Worm (Caenorhabditis elegans) whole organism, L2 larva: Measurements from ENCODE around the gene aqp-4.
A peak's percentile ranks its signal among the peaks of the same experiment; 100 is the strongest.

ENCODE experiments used
- C34F6.9 ChIP-seq: fragments of 150-350 bp; optimal IDR thresholded peaks from 2 replicates; lab custom pipeline; 2014; ENCODE audit warnings: missing biosample characterization, missing genetic modification characterization
- F13H6.1 ChIP-seq: sonication (generic microtip); optimal IDR thresholded peaks from 2 replicates; lab custom pipeline; 2016; ENCODE audit warnings: missing genetic modification characterization, missing compliant biosample characterization
- R02D3.7 ChIP-seq: fragments of 150-350 bp; optimal IDR thresholded peaks from 2 replicates; lab custom pipeline; 2014; ENCODE audit warnings: missing biosample characterization, missing genetic modification characterization
- Y55F3AM.14 ChIP-seq: fragments of 200-800 bp; sonication (Bioruptor generic); optimal IDR thresholded peaks from 2 replicates; lab custom pipeline; 2018; ENCODE audit warnings: mild to moderate bottlenecking, missing genetic modification characterization, missing compliant biosample characterization
- ZK546.5 ChIP-seq: sonication (generic microtip); optimal IDR thresholded peaks from 2 replicates; lab custom pipeline; 2017; ENCODE audit warnings: missing biosample characterization, missing genetic modification characterization
- aly-2 ChIP-seq: fragments of 150-350 bp; optimal IDR thresholded peaks from 2 replicates; lab custom pipeline; 2014; ENCODE audit warnings: missing biosample characterization, missing genetic modification characterization
- ceh-16 ChIP-seq: fragments of 150-350 bp; optimal IDR thresholded peaks from 2 replicates; lab custom pipeline; 2014; ENCODE audit warnings: missing biosample characterization, missing genetic modification characterization
- ceh-82 ChIP-seq: fragments of 150-350 bp; optimal IDR thresholded peaks from 2 replicates; lab custom pipeline; 2014; ENCODE audit warnings: missing biosample characterization, missing genetic modification characterization
- crh-2 ChIP-seq: sonication (generic microtip); optimal IDR thresholded peaks from 2 replicates; lab custom pipeline; 2017; ENCODE audit warnings: missing biosample characterization, missing genetic modification characterization
- egl-27 ChIP-seq: sonication (generic microtip); optimal IDR thresholded peaks from 3 replicates; lab custom pipeline; 2017; ENCODE audit warnings: missing biosample characterization, missing genetic modification reagents, missing genetic modification characterization
- elt-1 ChIP-seq: fragments of 150-350 bp; optimal IDR thresholded peaks from 2 replicates; lab custom pipeline; 2014; ENCODE audit warnings: missing biosample characterization, missing genetic modification characterization
- elt-3 ChIP-seq: sonication (generic microtip); optimal IDR thresholded peaks from 2 replicates; lab custom pipeline; 2017; ENCODE audit warnings: missing biosample characterization, missing genetic modification characterization
- fos-1 ChIP-seq: fragments of 150-350 bp; optimal IDR thresholded peaks from 2 replicates; lab custom pipeline; 2014; ENCODE audit warnings: missing biosample characterization, missing genetic modification characterization
- lin-13 ChIP-seq: fragments of 150-350 bp; optimal IDR thresholded peaks from 2 replicates; lab custom pipeline; 2014; ENCODE audit warnings: missing biosample characterization, missing genetic modification reagents, missing genetic modification characterization
- lin-39 ChIP-seq: fragments of 150-350 bp; optimal IDR thresholded peaks from 2 replicates; lab custom pipeline; 2014; ENCODE audit warnings: missing biosample characterization, missing genetic modification reagents, missing genetic modification characterization
- mab-5 ChIP-seq: fragments of 150-350 bp; optimal IDR thresholded peaks from 2 replicates; lab custom pipeline; 2014; ENCODE audit warnings: missing biosample characterization, missing genetic modification characterization
- mbf-1 ChIP-seq: sonication (generic microtip); optimal IDR thresholded peaks from 2 replicates; lab custom pipeline; 2017; ENCODE audit warnings: missing biosample characterization, missing genetic modification characterization
- mdl-1 ChIP-seq, 2 experiments: fragments of 150-350 bp in 1 of 2; sonication (generic microtip) in 1 of 2; optimal IDR thresholded peaks; 2 replicates each; lab custom pipeline; 2017; ENCODE audit warnings: missing biosample characterization in 2 of 2, missing genetic modification characterization in 2 of 2
- nhr-10 ChIP-seq: sonication (generic microtip); optimal IDR thresholded peaks from 2 replicates; lab custom pipeline; 2017; ENCODE audit warnings: missing biosample characterization, missing genetic modification characterization
- nhr-11 ChIP-seq: fragments of 150-350 bp; optimal IDR thresholded peaks from 2 replicates; lab custom pipeline; 2014; ENCODE audit warnings: missing biosample characterization, missing genetic modification characterization
- nhr-12 ChIP-seq: fragments of 150-350 bp; optimal IDR thresholded peaks from 2 replicates; lab custom pipeline; 2014; ENCODE audit warnings: missing biosample characterization, missing genetic modification characterization
- nhr-129 ChIP-seq: fragments of 150-350 bp; optimal IDR thresholded peaks from 2 replicates; lab custom pipeline; 2014; ENCODE audit warnings: missing biosample characterization, missing genetic modification characterization
- nhr-21 ChIP-seq: fragments of 150-350 bp; optimal IDR thresholded peaks from 2 replicates; lab custom pipeline; 2014; ENCODE audit warnings: missing biosample characterization, missing genetic modification characterization
- nhr-23 ChIP-seq: fragments of 150-350 bp; optimal IDR thresholded peaks from 2 replicates; lab custom pipeline; 2014; ENCODE audit warnings: missing biosample characterization, missing genetic modification reagents, missing genetic modification characterization
- nhr-25 ChIP-seq: fragments of 150-350 bp; sonication (generic microtip); optimal IDR thresholded peaks from 3 replicates; lab custom pipeline; 2014; ENCODE audit warnings: missing biosample characterization, missing genetic modification characterization
- nhr-77 ChIP-seq: fragments of 150-350 bp; optimal IDR thresholded peaks from 2 replicates; lab custom pipeline; 2014; ENCODE audit warnings: missing biosample characterization, missing genetic modification characterization
- peb-1 ChIP-seq: fragments of 150-350 bp; optimal IDR thresholded peaks from 2 replicates; lab custom pipeline; 2014; ENCODE audit warnings: missing biosample characterization, missing genetic modification characterization
- sem-4 ChIP-seq: fragments of 150-350 bp; optimal IDR thresholded peaks from 2 replicates; lab custom pipeline; 2014; ENCODE audit warnings: missing biosample characterization, missing genetic modification reagents, missing genetic modification characterization
- skn-1 ChIP-seq: sonication (generic microtip); optimal IDR thresholded peaks from 2 replicates; lab custom pipeline; 2017; ENCODE audit warnings: missing biosample characterization, missing genetic modification characterization
- sma-9 ChIP-seq, 2 experiments: fragments of 150-350 bp in 1 of 2; sonication (generic microtip) in 1 of 2; optimal IDR thresholded peaks; 2 replicates each; lab custom pipeline; 2014 to 2016; ENCODE audit warnings: missing genetic modification characterization in 2 of 2, mild to moderate bottlenecking in 1 of 2, missing biosample characterization in 1 of 2, missing compliant biosample characterization in 1 of 2, missing genetic modification reagents in 1 of 2, moderate library complexity in 1 of 2
- unc-39 ChIP-seq: fragments of 150-350 bp; optimal IDR thresholded peaks from 2 replicates; lab custom pipeline; 2014; ENCODE audit warnings: missing biosample characterization, missing genetic modification characterization
- unc-55 ChIP-seq: fragments of 150-350 bp; sonication (generic microtip); optimal IDR thresholded peaks from 3 replicates; lab custom pipeline; 2014; ENCODE audit warnings: missing biosample characterization, missing genetic modification reagents, missing genetic modification characterization
- zag-1 ChIP-seq: fragments of 150-350 bp; optimal IDR thresholded peaks from 2 replicates; lab custom pipeline; 2014; ENCODE audit warnings: missing biosample characterization, missing genetic modification characterization
- ztf-1 ChIP-seq: fragments of 200-800 bp; sonication (Bioruptor generic); conservative IDR thresholded peaks from 2 replicates; pipeline ENCODE4 v1.3.6; 2022; ENCODE audit warnings: missing genetic modification characterization, missing compliant biosample characterization
- ztf-11 ChIP-seq: sonication (generic microtip); optimal IDR thresholded peaks from 2 replicates; lab custom pipeline; 2017; ENCODE audit warnings: missing biosample characterization, missing genetic modification characterization

Gene aqp-4

DNA sequence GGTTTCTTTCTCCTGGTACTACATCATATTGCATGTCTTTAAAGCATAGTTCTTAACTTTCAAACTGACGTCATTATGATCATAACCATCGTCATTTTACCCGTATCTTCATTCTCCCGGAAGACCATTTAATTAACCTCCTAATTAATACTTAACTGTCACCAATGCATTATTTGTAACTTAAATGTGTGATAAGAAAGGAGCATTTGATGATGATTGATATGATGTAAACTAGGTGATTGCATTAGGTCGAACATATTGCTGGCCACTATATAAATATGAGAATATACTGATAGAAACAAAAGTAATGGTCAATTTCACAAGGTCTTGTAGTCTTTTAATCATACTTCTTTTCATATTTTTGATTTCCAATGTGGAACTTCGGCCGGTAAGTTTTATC lies 18.9 kb downstream of the aqp-4 start, which contains the start of gene hrg-3:
Gene hrg-3, plus strand, starts transcription at position 227 of the 400 bp plus-strand sequence.
- TF ChIP-seq nhr-77 (tag; lab: Kevin White, UChicago): no peak
- TF ChIP-seq ceh-82 (tag; lab: Kevin White, UChicago): no peak
- no peak for TF ChIP-seq unc-39 (tag; lab: Kevin White, UChicago)
- no peak for TF ChIP-seq sem-4
- peak; percentile 50 for TF ChIP-seq crh-2 (tag; lab: Kevin White, UChicago)
- TF ChIP-seq fos-1 (tag; lab: Kevin White, UChicago): peak; percentile 81
- peak; percentile 59 for TF ChIP-seq sma-9 (GFP tag; optimal IDR thresholded peaks at IDR 0.05; lab: Kevin White, UChicago)
- no peak for TF ChIP-seq sma-9 (tag; optimal IDR thresholded peaks at IDR 0.05; lab: Kevin White, UChicago)
- TF ChIP-seq lin-13 (GFP tag; lab: Kevin White, UChicago): peak; percentile 9
- TF ChIP-seq nhr-129: peak; percentile 34

DNA sequence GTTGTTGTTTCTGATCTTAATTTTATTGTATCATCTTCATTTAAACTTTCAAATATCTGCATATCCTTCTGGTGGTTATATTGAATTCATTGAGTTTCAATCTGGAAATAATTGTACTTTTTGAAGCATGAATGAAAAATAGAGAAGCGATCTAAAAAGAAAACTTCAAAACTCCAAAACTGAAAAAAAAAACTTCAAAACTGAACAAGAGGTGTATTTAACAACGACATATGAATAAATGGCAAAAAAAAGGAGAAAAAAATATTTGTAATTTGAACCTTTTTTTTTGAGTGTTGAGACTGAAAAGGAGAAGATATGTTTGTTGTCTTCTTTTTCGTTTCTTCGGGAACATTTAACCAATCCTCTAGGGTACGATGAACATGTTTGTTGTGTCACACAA lies 20.5 kb downstream of the aqp-4 start, which contains the start of gene F58E6.11:
Gene F58E6.11, minus strand, starts transcription at position 101 of the 400 bp plus-strand sequence.
- TF ChIP-seq fos-1 (tag; lab: Kevin White, UChicago) (no peak), egl-27 (tag; lab: Kevin White, UChicago) (no peak), elt-1 (tag; lab: Kevin White, UChicago) (no peak), nhr-25 (tag; lab: Kevin White, UChicago) (no peak)

ce11 chrV:9758437-9758836 lies 21.1 kb downstream of the aqp-4 start:
- no peak for TF ChIP-seq mbf-1
- no peak for TF ChIP-seq skn-1 (tag; lab: Kevin White, UChicago)
- TF ChIP-seq sma-9 (GFP tag; optimal IDR thresholded peaks at IDR 0.05; lab: Kevin White, UChicago): no peak
- TF ChIP-seq sma-9 (tag; optimal IDR thresholded peaks at IDR 0.05; lab: Kevin White, UChicago): no peak
- no peak for TF ChIP-seq mdl-1 (tag; optimal IDR thresholded peaks at IDR 0.05; lab: Kevin White, UChicago)
- no peak for TF ChIP-seq ceh-82 (tag; lab: Kevin White, UChicago)
- TF ChIP-seq aly-2 (tag; lab: Kevin White, UChicago): no peak
- no peak for TF ChIP-seq elt-1 (tag; lab: Kevin White, UChicago)
- TF ChIP-seq mab-5: no peak
- no peak for TF ChIP-seq nhr-23 (tag; lab: Kevin White, UChicago)
- TF ChIP-seq egl-27 (tag; lab: Kevin White, UChicago): no peak
- TF ChIP-seq zag-1 (tag; lab: Kevin White, UChicago): no peak
- TF ChIP-seq nhr-10 (tag; lab: Kevin White, UChicago): no peak
- no peak for TF ChIP-seq F13H6.1
- TF ChIP-seq ztf-1 (GFP tag; lab: Robert Waterston, UW): no peak
- no peak for TF ChIP-seq ceh-16 (tag; lab: Kevin White, UChicago)
- TF ChIP-seq nhr-11 (tag; lab: Kevin White, UChicago): no peak
- no peak for TF ChIP-seq elt-3 (tag; lab: Kevin White, UChicago)
- no peak for TF ChIP-seq C34F6.9
- TF ChIP-seq peb-1: no peak
- TF ChIP-seq Y55F3AM.14 (GFP tag; lab: Kevin White, UChicago): no peak

ce11 chrV:9763759-9764158 lies 26.4 kb downstream of the aqp-4 start:
- no peak for TF ChIP-seq mab-5
- TF ChIP-seq elt-1 (tag; lab: Kevin White, UChicago): no peak
- TF ChIP-seq, all 48 proteins: peak for 0

DNA sequence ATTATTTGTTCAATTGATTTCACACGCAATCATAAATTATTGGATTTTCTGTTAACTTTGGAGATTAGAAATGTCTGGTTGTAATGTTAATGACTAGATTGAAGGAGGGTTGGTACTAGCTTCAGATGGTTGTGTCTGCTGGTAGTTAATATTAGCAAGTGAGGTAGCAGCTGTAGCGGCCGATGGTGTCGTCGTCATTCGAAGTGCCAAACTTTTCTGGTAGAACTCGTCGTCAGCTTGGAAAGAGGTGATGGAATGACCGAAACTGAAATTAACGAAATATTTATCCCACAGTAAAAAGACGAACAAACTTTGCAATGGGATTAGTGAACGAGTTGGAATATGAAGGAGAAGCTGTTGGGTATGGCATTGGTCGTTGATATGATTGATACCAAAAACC lies 27.2 kb downstream of the aqp-4 start:
- TF ChIP-seq nhr-12 (tag; lab: Kevin White, UChicago): no peak
- TF ChIP-seq nhr-23 (tag; lab: Kevin White, UChicago): no peak
- TF ChIP-seq ztf-11 (tag; lab: Kevin White, UChicago): no peak
- no peak for TF ChIP-seq Y55F3AM.14 (GFP tag; lab: Kevin White, UChicago)
- no peak for TF ChIP-seq nhr-25 (tag; lab: Kevin White, UChicago)
- no peak for TF ChIP-seq aly-2 (tag; lab: Kevin White, UChicago)
- TF ChIP-seq nhr-77 (tag; lab: Kevin White, UChicago): no peak
- no peak for TF ChIP-seq nhr-129
- no peak for TF ChIP-seq unc-55 (GFP tag; lab: Kevin White, UChicago)
- TF ChIP-seq nhr-21 (tag; lab: Kevin White, UChicago): no peak
- TF ChIP-seq lin-39: no peak
- no peak for TF ChIP-seq R02D3.7 (tag; lab: Kevin White, UChicago)
- TF ChIP-seq ZK546.5 (tag; lab: Kevin White, UChicago): no peak
- TF ChIP-seq ceh-16 (tag; lab: Kevin White, UChicago): no peak
- no peak for TF ChIP-seq mbf-1
